Worm (Caenorhabditis elegans) whole organism, L3 larva: ENCODE data around the gene pho-8.
A peak's percentile ranks its signal among the peaks of the same experiment; 100 is the strongest.

Experiments used
- R02D3.7 ChIP-seq: fragments of 150-350 bp; optimal IDR thresholded peaks from 2 replicates; lab custom pipeline; 2014; ENCODE audit warnings: missing biosample characterization, missing genetic modification characterization
- ZK546.5 ChIP-seq: sonication (generic microtip); optimal IDR thresholded peaks from 2 replicates; lab custom pipeline; 2017; ENCODE audit warnings: missing biosample characterization, missing genetic modification characterization
- aly-2 ChIP-seq: fragments of 150-350 bp; optimal IDR thresholded peaks from 2 replicates; lab custom pipeline; 2014; ENCODE audit warnings: missing biosample characterization, missing genetic modification characterization
- ceh-16 ChIP-seq: sonication (generic microtip); optimal IDR thresholded peaks from 2 replicates; lab custom pipeline; 2017; ENCODE audit warnings: missing biosample characterization, missing genetic modification characterization
- ceh-28 ChIP-seq: fragments of 150-350 bp; optimal IDR thresholded peaks from 2 replicates; lab custom pipeline; 2014; ENCODE audit warnings: missing biosample characterization, missing genetic modification reagents, missing genetic modification characterization
- ceh-82 ChIP-seq: fragments of 150-350 bp; optimal IDR thresholded peaks from 2 replicates; lab custom pipeline; 2014; ENCODE audit warnings: missing biosample characterization, missing genetic modification characterization
- ceh-9 ChIP-seq: sonication (generic microtip); optimal IDR thresholded peaks from 2 replicates; lab custom pipeline; 2018; ENCODE audit warnings: missing biosample characterization, missing genetic modification characterization
- daf-12 ChIP-seq: fragments of 150-350 bp; optimal IDR thresholded peaks from 2 replicates; lab custom pipeline; 2014; ENCODE audit warnings: missing biosample characterization, missing genetic modification reagents, missing genetic modification characterization
- egl-27 ChIP-seq: sonication (generic microtip); optimal IDR thresholded peaks from 4 replicates; lab custom pipeline; 2017; ENCODE audit warnings: missing biosample characterization, missing genetic modification reagents, missing genetic modification characterization
- egl-5 ChIP-seq: fragments of 150-350 bp; optimal IDR thresholded peaks from 2 replicates; lab custom pipeline; 2017; ENCODE audit warnings: missing biosample characterization, missing genetic modification reagents, missing genetic modification characterization, inconsistent platforms
- elt-1 ChIP-seq: fragments of 150-350 bp; optimal IDR thresholded peaks from 2 replicates; lab custom pipeline; 2014; ENCODE audit warnings: missing biosample characterization, missing genetic modification characterization
- elt-2 ChIP-seq: sonication (generic microtip); optimal IDR thresholded peaks from 2 replicates; lab custom pipeline; 2016; ENCODE audit warnings: missing genetic modification reagents, mild to moderate bottlenecking, missing genetic modification characterization, missing compliant biosample characterization
- elt-3 ChIP-seq, 3 experiments: fragments of 150-350 bp in 1 of 3; sonication (generic microtip) in 2 of 3; optimal IDR thresholded peaks; 2 replicates in 2 of 3; 4 replicates in 1 of 3; lab custom pipeline; 2014 to 2017; ENCODE audit warnings: missing biosample characterization in 3 of 3, missing genetic modification characterization in 3 of 3
- fkh-2 ChIP-seq: fragments of 150-350 bp; optimal IDR thresholded peaks from 2 replicates; lab custom pipeline; 2014; ENCODE audit warnings: missing biosample characterization, missing genetic modification reagents, missing genetic modification characterization
- fos-1 ChIP-seq: fragments of 150-350 bp; optimal IDR thresholded peaks from 2 replicates; lab custom pipeline; 2014; ENCODE audit warnings: missing biosample characterization, missing genetic modification characterization
- hmg-11 ChIP-seq: sonication (generic microtip); optimal IDR thresholded peaks from 2 replicates; lab custom pipeline; 2016; ENCODE audit warnings: missing genetic modification characterization, missing compliant biosample characterization
- jun-1 ChIP-seq: fragments of 150-350 bp; optimal IDR thresholded peaks from 2 replicates; lab custom pipeline; 2014; ENCODE audit warnings: missing biosample characterization, missing genetic modification reagents, missing genetic modification characterization
- lin-15B ChIP-seq: fragments of 150-350 bp; optimal IDR thresholded peaks from 2 replicates; lab custom pipeline; 2014; ENCODE audit warnings: missing biosample characterization, missing genetic modification characterization
- lin-39 ChIP-seq: fragments of 150-350 bp; optimal IDR thresholded peaks from 2 replicates; lab custom pipeline; 2018; ENCODE audit warnings: missing biosample characterization, missing genetic modification reagents, missing genetic modification characterization
- mdl-1 ChIP-seq: fragments of 150-350 bp; optimal IDR thresholded peaks from 2 replicates; lab custom pipeline; 2014; ENCODE audit warnings: missing biosample characterization, missing genetic modification characterization
- mml-1 ChIP-seq: fragments of 150-350 bp; sonication (generic microtip); optimal IDR thresholded peaks from 3 replicates; lab custom pipeline; 2014; ENCODE audit warnings: missing biosample characterization, missing genetic modification characterization
- nfya-1 ChIP-seq: sonication (generic microtip); optimal IDR thresholded peaks from 2 replicates; lab custom pipeline; 2017; ENCODE audit warnings: missing genetic modification characterization, mild to moderate bottlenecking, missing compliant biosample characterization, antibody characterized with exemption, moderate library complexity; ENCODE audit not compliant: insufficient read depth
- nhr-11 ChIP-seq: fragments of 150-350 bp; optimal IDR thresholded peaks from 2 replicates; lab custom pipeline; 2014; ENCODE audit warnings: missing biosample characterization, missing genetic modification characterization
- nhr-12 ChIP-seq: fragments of 150-350 bp; optimal IDR thresholded peaks from 2 replicates; lab custom pipeline; 2014; ENCODE audit warnings: missing biosample characterization, missing genetic modification characterization
- nhr-23 ChIP-seq: fragments of 150-350 bp; optimal IDR thresholded peaks from 2 replicates; lab custom pipeline; 2014; ENCODE audit warnings: missing biosample characterization, missing genetic modification reagents, missing genetic modification characterization
- nhr-237 ChIP-seq: fragments of 150-350 bp; optimal IDR thresholded peaks from 2 replicates; lab custom pipeline; 2014; ENCODE audit warnings: missing biosample characterization, missing genetic modification characterization
- nhr-25 ChIP-seq: sonication (generic microtip); optimal IDR thresholded peaks from 2 replicates; lab custom pipeline; 2017; ENCODE audit warnings: missing biosample characterization, missing genetic modification characterization
- nhr-28 ChIP-seq: fragments of 150-350 bp; optimal IDR thresholded peaks from 2 replicates; lab custom pipeline; 2014; ENCODE audit warnings: missing biosample characterization, missing genetic modification characterization
- nhr-43 ChIP-seq: sonication (generic microtip); optimal IDR thresholded peaks from 2 replicates; lab custom pipeline; 2016; ENCODE audit warnings: mild to moderate bottlenecking, missing genetic modification characterization, missing compliant biosample characterization; ENCODE audit not compliant: poor library complexity, severe bottlenecking
- nhr-67 ChIP-seq: fragments of 150-350 bp; optimal IDR thresholded peaks from 2 replicates; lab custom pipeline; 2014; ENCODE audit warnings: missing biosample characterization, missing genetic modification characterization
- nhr-76 ChIP-seq: fragments of 150-350 bp; sonication (generic microtip); optimal IDR thresholded peaks from 5 replicates; lab custom pipeline; 2014; ENCODE audit warnings: missing biosample characterization, missing genetic modification characterization
- nhr-77 ChIP-seq: fragments of 150-350 bp; optimal IDR thresholded peaks from 2 replicates; lab custom pipeline; 2014; ENCODE audit warnings: missing biosample characterization, missing genetic modification characterization
- pha-4 ChIP-seq: fragments of 150-350 bp; optimal IDR thresholded peaks from 2 replicates; lab custom pipeline; 2014; ENCODE audit warnings: missing biosample characterization, missing genetic modification reagents, missing genetic modification characterization
- pqm-1 ChIP-seq: fragments of 150-350 bp; optimal IDR thresholded peaks from 2 replicates; lab custom pipeline; 2017; ENCODE audit warnings: missing biosample characterization, missing genetic modification characterization, inconsistent platforms
- sea-2 ChIP-seq: fragments of 150-350 bp; sonication (generic microtip); optimal IDR thresholded peaks from 4 replicates; lab custom pipeline; 2014; ENCODE audit warnings: missing biosample characterization, missing genetic modification reagents, missing genetic modification characterization
- snpc-4 ChIP-seq: fragments of 150-350 bp; optimal IDR thresholded peaks from 2 replicates; lab custom pipeline; 2014; ENCODE audit warnings: missing biosample characterization, missing genetic modification characterization
- tbx-2 ChIP-seq: sonication (generic microtip); optimal IDR thresholded peaks from 2 replicates; lab custom pipeline; 2016; ENCODE audit warnings: mild to moderate bottlenecking, missing genetic modification characterization, missing compliant biosample characterization
- unc-62 ChIP-seq: fragments of 150-350 bp; sonication (generic microtip); optimal IDR thresholded peaks from 4 replicates; lab custom pipeline; 2014; ENCODE audit warnings: missing biosample characterization, missing genetic modification reagents, missing genetic modification characterization
- zag-1 ChIP-seq: fragments of 150-350 bp; optimal IDR thresholded peaks from 2 replicates; lab custom pipeline; 2014; ENCODE audit warnings: missing biosample characterization, missing genetic modification characterization

pho-8 gene

ce11 chrV:11853723-11854122, 20.3 kb downstream of the pho-8 start:
- TF ChIP-seq nhr-23: no peak
- peak; percentile 33 for TF ChIP-seq elt-2 (tag; lab: Kevin White, UChicago)
- TF ChIP-seq pha-4 (tag; lab: Kevin White, UChicago): peak; percentile 20

- no peak for TF ChIP-seq zag-1 (tag; lab: Kevin White, UChicago)
- no peak for TF ChIP-seq elt-2 (tag; lab: Kevin White, UChicago)
- TF ChIP-seq nhr-77 (tag; lab: Kevin White, UChicago): no peak
- no peak for TF ChIP-seq ceh-16 (tag; lab: Kevin White, UChicago)
- TF ChIP-seq sea-2 (GFP tag; lab: Kevin White, UChicago): no peak
- no peak for TF ChIP-seq mdl-1 (tag; lab: Kevin White, UChicago)
- TF ChIP-seq pha-4 (tag; lab: Kevin White, UChicago): no peak
- no peak for TF ChIP-seq elt-3 (tag; optimal IDR thresholded peaks at IDR 0.05; lab: Kevin White, UChicago)
- TF ChIP-seq unc-62 (GFP tag; lab: Kevin White, UChicago): no peak
- TF ChIP-seq nhr-28 (tag; lab: Kevin White, UChicago): no peak
- no peak for TF ChIP-seq elt-1
- TF ChIP-seq nhr-237: no peak
- no peak for TF ChIP-seq ZK546.5 (tag; lab: Kevin White, UChicago)
- TF ChIP-seq, all 47 proteins: peak for 0
These were observed 21.5 kb downstream of the pho-8 start for ce11 chrV:11854905-11855304.

ce11 chrV:11856022-11856421, 22.6 kb downstream of the pho-8 start:
- TF ChIP-seq nhr-237: no peak

- TF ChIP-seq fkh-2 (tag; lab: Kevin White, UChicago) (no peak), hmg-11 (tag; lab: Kevin White, UChicago) (no peak), lin-39 (no peak), nhr-23 (peak; percentile 25), mdl-1 (tag; lab: Kevin White, UChicago) (no peak), nhr-237 (no peak), nhr-25 (tag; lab: Kevin White, UChicago) (peak; percentile 60), daf-12 (tag; lab: Kevin White, UChicago) (no peak), elt-3 (tag; optimal IDR thresholded peaks at IDR 0.05; lab: Kevin White, UChicago) (no peak), egl-5 (peak; percentile 65)
- TF ChIP-seq, all 47 proteins: peak for 3
These were observed 24.3 kb downstream of the pho-8 start for ce11 chrV:11857756-11858155.

- TF ChIP-seq fos-1 (tag; lab: Kevin White, UChicago) (no peak), R02D3.7 (tag; lab: Kevin White, UChicago) (no peak), mdl-1 (tag; lab: Kevin White, UChicago) (no peak), egl-27 (no peak), nfya-1 (no peak), elt-1 (peak; percentile 78), jun-1 (tag; lab: Kevin White, UChicago) (no peak), lin-39 (no peak), snpc-4 (tag; lab: Kevin White, UChicago) (no peak), nhr-23 (peak; percentile 15), nhr-11 (tag; lab: Kevin White, UChicago) (no peak), ceh-82 (no peak), ceh-28 (tag; lab: Kevin White, UChicago) (no peak), elt-2 (tag; lab: Kevin White, UChicago) (no peak), nhr-76 (no peak), fkh-2 (tag; lab: Kevin White, UChicago) (no peak)
These were observed 24.9 kb downstream of the pho-8 start for ce11 chrV:11858299-11858698.

ce11 chrV:11859082-11859858, 25.9 kb downstream of the pho-8 start:
- TF ChIP-seq fos-1 (tag; lab: Kevin White, UChicago) (no peak), nfya-1 (peak; percentile 11), nhr-25 (tag; lab: Kevin White, UChicago) (peak; percentile 90), nhr-11 (tag; lab: Kevin White, UChicago) (no peak), nhr-23 (peak; percentile 75), nhr-67 (tag; lab: Kevin White, UChicago) (no peak), sea-2 (GFP tag; lab: Kevin White, UChicago) (no peak), nhr-12 (tag; lab: Kevin White, UChicago) (no peak), pqm-1 (tag; lab: Kevin White, UChicago) (peak; percentile 73), lin-15B (tag; lab: Kevin White, UChicago) (no peak), elt-2 (tag; lab: Kevin White, UChicago) (peak; percentile 86), nhr-76 (no peak), mdl-1 (tag; lab: Kevin White, UChicago) (peak; percentile 37), tbx-2 (tag; lab: Kevin White, UChicago) (peak; percentile 0), aly-2 (tag; lab: Kevin White, UChicago) (no peak), R02D3.7 (tag; lab: Kevin White, UChicago) (no peak), nhr-28 (tag; lab: Kevin White, UChicago) (no peak), snpc-4 (tag; lab: Kevin White, UChicago) (no peak), nhr-43 (tag; lab: Kevin White, UChicago) (peak; percentile 96), ceh-9 (tag; lab: Kevin White, UChicago) (no peak), elt-3 (tag; optimal IDR thresholded peaks at IDR 0.05; lab: Kevin White, UChicago) (peak in 1 of 3 experiments; percentile 41), pha-4 (tag; lab: Kevin White, UChicago) (no peak), ZK546.5 (tag; lab: Kevin White, UChicago) (no peak), ceh-28 (tag; lab: Kevin White, UChicago) (peak; percentile 10), mml-1 (tag; lab: Kevin White, UChicago) (no peak)
